Fruit fly (Drosophila melanogaster): Measurements from ENCODE around the gene Thor.
A peak's percentile ranks its signal among the peaks of the same experiment; 100 is the strongest.

The Thor gene

DNA sequence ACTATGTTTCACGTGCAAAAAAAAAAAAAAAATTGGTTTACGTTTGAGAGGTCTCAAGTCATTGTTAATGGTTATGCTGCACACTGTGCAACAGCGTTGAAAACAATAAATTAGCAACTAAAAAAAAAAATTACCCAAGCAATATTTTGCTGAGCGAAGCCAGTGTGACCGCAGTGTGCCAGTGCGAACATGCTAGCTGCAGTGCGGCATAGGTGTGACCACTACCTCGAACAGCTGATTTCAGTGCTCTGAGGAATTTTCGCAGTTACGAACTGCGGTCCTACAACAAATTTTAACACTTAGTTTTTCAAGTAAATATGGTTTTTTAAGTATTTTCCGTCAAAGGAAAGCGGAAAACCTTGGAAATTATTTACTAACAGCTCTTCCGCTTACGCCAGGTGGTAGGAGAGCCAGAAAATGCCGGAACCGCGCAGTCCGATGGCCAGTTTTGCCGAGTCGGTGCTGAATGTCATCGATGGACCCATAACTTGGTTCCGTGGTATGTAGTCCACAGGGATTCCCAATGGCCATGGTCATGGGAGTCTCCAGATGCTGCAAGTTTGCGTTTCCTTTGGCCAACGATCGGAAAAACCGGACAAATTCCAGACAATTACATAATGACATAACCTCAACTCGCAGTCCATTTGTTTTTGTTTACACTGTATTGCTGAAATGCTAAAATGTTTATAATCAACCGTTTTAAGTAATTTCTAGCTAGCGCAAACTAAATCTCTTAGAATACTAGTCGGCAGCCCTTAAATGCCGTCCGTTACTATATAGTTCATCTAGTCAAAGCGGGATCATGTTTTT, 12.1 kb upstream of the Thor start, which contains the start of the genes msl-2 and ND-PDSW (continued):
- TF ChIP-seq nerfin-1 (tag; optimal IDR thresholded peaks at IDR 0.05) (peak; percentile 19), ara (GFP tag; IDR thresholded peaks at IDR 0.05) (no peak), CkIIα-i1 (GFP tag; IDR thresholded peaks at IDR 0.05) (no peak), Med (GFP tag) (peak; percentile 80), nmo (GFP tag; optimal IDR thresholded peaks at IDR 0.05) (peak; percentile 37), CG6654 (GFP tag; optimal IDR thresholded peaks at IDR 0.05) (no peak), Sin3A (optimal IDR thresholded peaks at IDR 0.05) (peak; percentile 74), Sry-β (GFP tag; optimal IDR thresholded peaks at IDR 0.05) (peak; percentile 16), zen (tag; optimal IDR thresholded peaks at IDR 0.05) (peak; percentile 41), gfzf (GFP tag; optimal IDR thresholded peaks at IDR 0.05) (peak; percentile 98), gro (GFP tag; optimal IDR thresholded peaks at IDR 0.05) (peak; percentile 14), CG4617 (GFP tag; optimal IDR thresholded peaks at IDR 0.05; ENCODE audit: borderline replicate concordance) (peak; percentile 90), YL-1 (GFP tag; optimal IDR thresholded peaks at IDR 0.05) (peak; percentile 85), knrl (GFP tag; IDR thresholded peaks at IDR 0.05; ENCODE audit: partially characterized antibody) (no peak; the same call in 2 of the 3 replicates), CG15514 (GFP tag; optimal IDR thresholded peaks at IDR 0.05) (peak; percentile 42), CG15479 (GFP tag; optimal IDR thresholded peaks at IDR 0.05) (peak; percentile 5), crp (GFP tag; optimal IDR thresholded peaks at IDR 0.05) (peak; percentile 72 to 96), bigmax (GFP tag; optimal IDR thresholded peaks at IDR 0.05) (peak; percentile 92), CG9437 (GFP tag; optimal IDR thresholded peaks at IDR 0.05) (peak; percentile 51), bbx (GFP tag; IDR thresholded peaks at IDR 0.05; ENCODE audit: partially characterized antibody) (peak; percentile 21; the same call in 1 of the 2 replicates), chinmo (GFP tag; IDR thresholded peaks at IDR 0.05; ENCODE audit: partially characterized antibody) (0 out of 4 replicates have a peak, but pooled peaks have one; percentile 65), hkb (optimal IDR thresholded peaks at IDR 0.05) (peak; percentile 64), hkb (GFP tag; IDR thresholded peaks at IDR 0.05) (no peak), CG34422 (GFP tag; IDR thresholded peaks at IDR 0.05) (0 out of 3 replicates have a peak, but pooled peaks have one; percentile 29), CG2678 (tag; optimal IDR thresholded peaks at IDR 0.05) (no peak), insv (GFP tag; optimal IDR thresholded peaks at IDR 0.05) (peak in 1 of 2 experiments; percentile 9), sens (GFP tag) (peak; percentile 43), Opbp (GFP tag; IDR thresholded peaks at IDR 0.05; ENCODE audit: partially characterized antibody) (peak; percentile 45; the same call in 2 of the 3 replicates), Bdp1 (GFP tag; optimal IDR thresholded peaks at IDR 0.05) (no peak), E2f2 (GFP tag; IDR thresholded peaks at IDR 0.05) (0 out of 2 replicates have a peak, but pooled peaks have one; percentile 8), CG2129 (GFP tag; IDR thresholded peaks at IDR 0.05; ENCODE audit: partially characterized antibody) (no peak), CG8924 (tag; optimal IDR thresholded peaks at IDR 0.05) (peak; percentile 35), Myb (GFP tag; optimal IDR thresholded peaks at IDR 0.05) (peak; percentile 33), Dp (GFP tag; optimal IDR thresholded peaks at IDR 0.05) (peak; percentile 20), CG3995 (GFP tag; optimal IDR thresholded peaks at IDR 0.05) (peak; percentile 36), pho (GFP tag; optimal IDR thresholded peaks at IDR 0.05) (peak; percentile 6), CG33213 (GFP tag; optimal IDR thresholded peaks at IDR 0.05) (peak; percentile 14), ERR (GFP tag; optimal IDR thresholded peaks at IDR 0.05) (no peak), CG12391 (tag; optimal IDR thresholded peaks at IDR 0.05) (peak; percentile 12), CG5953 (GFP tag; IDR thresholded peaks at IDR 0.05) (no peak), Hand (GFP tag; optimal IDR thresholded peaks at IDR 0.05) (no peak), phol (tag; optimal IDR thresholded peaks at IDR 0.05) (peak; percentile 26), CG10366 (GFP tag; IDR thresholded peaks at IDR 0.05) (no peak), CG42726 (GFP tag; IDR thresholded peaks at IDR 0.05; ENCODE audit: partially characterized antibody) (peak; percentile 57; the same call in 1 of the 2 replicates), br (optimal IDR thresholded peaks at IDR 0.05) (no peak), CG13775 (GFP tag; optimal IDR thresholded peaks at IDR 0.05) (no peak), CHES-1-like (GFP tag; optimal IDR thresholded peaks at IDR 0.05) (peak; percentile 36), BEAF-32 (GFP tag; optimal IDR thresholded peaks at IDR 0.05) (peak; percentile 42)
